Worm (Caenorhabditis elegans): Measurements from ENCODE around the gene C06E4.1.

The C06E4.1 gene

DNA sequence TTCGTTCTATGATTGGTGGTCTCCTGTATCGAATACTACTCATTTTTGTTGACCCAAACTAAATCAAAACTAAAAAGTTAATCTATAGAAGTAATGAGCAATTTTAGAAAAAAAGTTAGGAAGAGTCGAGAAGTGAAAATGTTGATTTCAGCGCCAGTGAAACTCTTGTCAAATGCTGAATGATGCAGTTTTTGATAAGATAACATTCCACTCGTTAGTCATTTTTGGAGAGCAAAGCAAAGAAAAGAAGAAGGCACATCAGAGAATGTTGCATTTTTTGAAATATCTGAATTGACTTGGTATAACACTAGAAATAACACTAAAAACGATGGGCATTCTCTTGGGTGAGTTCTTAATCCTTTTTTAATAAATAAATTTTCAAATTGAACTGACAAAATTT, 45.9 kb downstream of the C06E4.1 start, which contains the start of gene sqst-2:
Gene sqst-2, minus strand, starts transcription at position 58 of the 400 bp plus-strand sequence.
- TF ChIP-seq ceh-43 (GFP tag; optimal IDR thresholded peaks at IDR 0.05) = no peak
- no peak for TF ChIP-seq bed-3 (GFP tag; optimal IDR thresholded peaks at IDR 0.05)
- no peak for TF ChIP-seq sem-2 (GFP tag; optimal IDR thresholded peaks at IDR 0.05)
- no peak for TF ChIP-seq mab-5 (tag; optimal IDR thresholded peaks at IDR 0.05)
- TF ChIP-seq M03D4.4 (tag; optimal IDR thresholded peaks at IDR 0.05) = no peak
- TF ChIP-seq ham-2 (GFP tag; optimal IDR thresholded peaks at IDR 0.05) = no peak
- TF ChIP-seq flh-1 (GFP tag; optimal IDR thresholded peaks at IDR 0.05) = no peak

ce11 chrIV:7332695-7333094, 49.6 kb downstream of the C06E4.1 start, which contains the start of gene ocr-4:
Gene ocr-4 (minus strand): TSS chrIV:7332795.
- no peak for TF ChIP-seq lin-32 (GFP tag; optimal IDR thresholded peaks at IDR 0.05)
- no peak for TF ChIP-seq zip-8 (tag; optimal IDR thresholded peaks at IDR 0.05)
- no peak for TF ChIP-seq nhr-237 (tag; optimal IDR thresholded peaks at IDR 0.05)
- TF ChIP-seq mab-5 (tag; optimal IDR thresholded peaks at IDR 0.05) = no peak
- no peak for TF ChIP-seq ceh-43 (GFP tag; optimal IDR thresholded peaks at IDR 0.05)
- no peak for TF ChIP-seq cnd-1 (tag; optimal IDR thresholded peaks at IDR 0.05)
- TF ChIP-seq sem-2 (GFP tag; optimal IDR thresholded peaks at IDR 0.05) = no peak
- no peak for TF ChIP-seq mep-1 (tag; optimal IDR thresholded peaks at IDR 0.05)
- no peak for TF ChIP-seq elt-1 (tag; optimal IDR thresholded peaks at IDR 0.05; ENCODE audit: borderline replicate concordance, insufficient read depth)
- TF ChIP-seq tbx-8 (GFP tag; optimal IDR thresholded peaks at IDR 0.05) = no peak
- TF ChIP-seq M03D4.4 (tag; optimal IDR thresholded peaks at IDR 0.05) = no peak
- TF ChIP-seq nhr-28 (tag; optimal IDR thresholded peaks at IDR 0.05) = no peak
- TF ChIP-seq lin-13 (tag; optimal IDR thresholded peaks at IDR 0.05) = no peak
- no peak for TF ChIP-seq unc-39 (tag; optimal IDR thresholded peaks at IDR 0.05)

Measured in whole organism, mixed stage, embryonic.